Fruit fly (Drosophila melanogaster) whole organism, embryonic: ENCODE data around the gene sol.

Experiments used
- Ada2b ChIP-seq: fragments of 200-800 bp; sonication (Bioruptor generic); IDR thresholded peaks from 2 replicates; pipeline ENCODE4 v1.3.6; 2022; ENCODE audit warnings: missing biosample characterization, missing genetic modification characterization
- CG10543 ChIP-seq: fragments of 200-800 bp; sonication (Bioruptor generic); optimal IDR thresholded peaks from 3 replicates; lab custom pipeline; 2017; ENCODE audit warnings: missing biosample characterization, mild to moderate bottlenecking, missing genetic modification characterization, moderate library complexity
- CG11456 ChIP-seq: fragments of 200-800 bp; sonication (Bioruptor generic); IDR thresholded peaks from 3 replicates; pipeline ENCODE4 v1.3.6; 2022; ENCODE audit warnings: missing biosample characterization, missing genetic modification characterization
- CG12104 ChIP-seq: fragments of 200-800 bp; sonication (Bioruptor generic); optimal IDR thresholded peaks from 3 replicates; lab custom pipeline; 2016; ENCODE audit warnings: missing biosample characterization, missing genetic modification characterization
- CG12236 ChIP-seq: fragments of 200-800 bp; sonication (Bioruptor generic); optimal IDR thresholded peaks from 2 replicates; lab custom pipeline; 2016; ENCODE audit warnings: missing biosample characterization, missing genetic modification characterization
- CG1233 ChIP-seq: fragments of 200-800 bp; sonication (Bioruptor generic); optimal IDR thresholded peaks from 4 replicates; lab custom pipeline; 2018; ENCODE audit warnings: missing biosample characterization, mild to moderate bottlenecking, missing genetic modification characterization
- CG12659 ChIP-seq: fragments of 200-800 bp; sonication (Bioruptor generic); optimal IDR thresholded peaks from 3 replicates; lab custom pipeline; 2017; ENCODE audit warnings: mild to moderate bottlenecking, missing biosample characterization, missing genetic modification reagents, missing genetic modification characterization
- CG12942 ChIP-seq: fragments of 200-800 bp; sonication (Bioruptor generic); optimal IDR thresholded peaks from 3 replicates; lab custom pipeline; 2016; ENCODE audit warnings: missing biosample characterization, missing genetic modification characterization
- CG13287 ChIP-seq: fragments of 200-800 bp; sonication (Bioruptor generic); IDR thresholded peaks from 2 replicates; pipeline ENCODE4 v1.3.6; 2022; ENCODE audit warnings: missing biosample characterization, missing genetic modification characterization; ENCODE audit not compliant: partially characterized antibody
- CG14710 ChIP-seq: fragments of 200-800 bp; sonication (Bioruptor generic); optimal IDR thresholded peaks from 3 replicates; lab custom pipeline; 2019; ENCODE audit warnings: missing biosample characterization, mild to moderate bottlenecking, missing genetic modification characterization, moderate library complexity
- CG15696 ChIP-seq: fragments of 200-800 bp; sonication (Bioruptor generic); optimal IDR thresholded peaks from 2 replicates; lab custom pipeline; 2019; ENCODE audit warnings: missing biosample characterization, mild to moderate bottlenecking, missing genetic modification characterization, moderate library complexity
- CG1603 ChIP-seq: fragments of 200-800 bp; sonication (Bioruptor generic); optimal IDR thresholded peaks from 2 replicates; lab custom pipeline; 2019; ENCODE audit warnings: missing biosample characterization, mild to moderate bottlenecking, missing genetic modification characterization, moderate library complexity
- CG17912 ChIP-seq: fragments of 200-800 bp; sonication (Bioruptor generic); optimal IDR thresholded peaks from 2 replicates; lab custom pipeline; 2018; ENCODE audit warnings: missing biosample characterization, mild to moderate bottlenecking, missing genetic modification characterization
- CG2712 ChIP-seq: fragments of 200-800 bp; optimal IDR thresholded peaks from 3 replicates; lab custom pipeline; 2019; ENCODE audit warnings: missing biosample characterization, mild to moderate bottlenecking, missing genetic modification characterization, moderate library complexity
- CG32772 ChIP-seq: fragments of 200-800 bp; sonication (Bioruptor generic); IDR thresholded peaks from 2 replicates; pipeline ENCODE4 v1.3.6; 2022; ENCODE audit warnings: missing biosample characterization, missing genetic modification characterization
- CG33557 ChIP-seq: fragments of 200-800 bp; sonication (Bioruptor generic); optimal IDR thresholded peaks from 2 replicates; lab custom pipeline; 2019; ENCODE audit warnings: missing biosample characterization, mild to moderate bottlenecking, missing genetic modification characterization, moderate library complexity
- CG3995 ChIP-seq: fragments of 200-800 bp; sonication (Bioruptor generic); optimal IDR thresholded peaks from 3 replicates; lab custom pipeline; 2016; ENCODE audit warnings: missing biosample characterization, missing genetic modification characterization
- CG4424 ChIP-seq: fragments of 200-800 bp; sonication (Bioruptor generic); optimal IDR thresholded peaks from 3 replicates; lab custom pipeline; 2016; ENCODE audit warnings: missing biosample characterization, missing genetic modification characterization
- CG6689 ChIP-seq: fragments of 200-800 bp; sonication (Bioruptor generic); IDR thresholded peaks from 2 replicates; pipeline ENCODE4 v1.3.6; 2022; ENCODE audit warnings: missing biosample characterization, missing genetic modification characterization
- CG9609 ChIP-seq: fragments of 200-800 bp; sonication (Bioruptor generic); optimal IDR thresholded peaks from 3 replicates; lab custom pipeline; 2016; ENCODE audit warnings: missing biosample characterization, missing genetic modification characterization
- CHES-1-like ChIP-seq: fragments of 200-800 bp; sonication (Bioruptor generic); optimal IDR thresholded peaks from 2 replicates; lab custom pipeline; 2016; ENCODE audit warnings: missing biosample characterization, missing genetic modification characterization
- Dll ChIP-seq: fragments of 200-800 bp; sonication (Bioruptor generic); IDR thresholded peaks from 4 replicates; pipeline ENCODE4 v1.3.6; 2022; ENCODE audit warnings: missing biosample characterization, missing genetic modification characterization; ENCODE audit not compliant: partially characterized antibody
- Dp ChIP-seq: fragments of 200-800 bp; sonication (Bioruptor generic); optimal IDR thresholded peaks from 2 replicates; lab custom pipeline; 2018; ENCODE audit warnings: missing biosample characterization, mild to moderate bottlenecking, missing genetic modification characterization, moderate library complexity
- HLHmδ ChIP-seq: fragments of 200-800 bp; sonication (Bioruptor generic); optimal IDR thresholded peaks from 2 replicates; lab custom pipeline; 2018; ENCODE audit warnings: missing biosample characterization, mild to moderate bottlenecking, missing genetic modification characterization, moderate library complexity
- Hand ChIP-seq: fragments of 200-800 bp; sonication (Bioruptor generic); optimal IDR thresholded peaks from 2 replicates; lab custom pipeline; 2017; ENCODE audit warnings: mild to moderate bottlenecking, missing biosample characterization, missing genetic modification reagents, missing genetic modification characterization
- Hey ChIP-seq: fragments of 200-800 bp; sonication (Bioruptor generic); optimal IDR thresholded peaks from 3 replicates; lab custom pipeline; 2018; ENCODE audit warnings: missing biosample characterization, mild to moderate bottlenecking, missing genetic modification characterization
- Hr39 ChIP-seq: fragments of >200 bp; optimal IDR thresholded peaks from 2 replicates; lab custom pipeline; 2017
- Lhr ChIP-seq: fragments of 200-800 bp; sonication (Bioruptor generic); optimal IDR thresholded peaks from 3 replicates; lab custom pipeline; 2017; ENCODE audit warnings: mild to moderate bottlenecking, missing biosample characterization, missing genetic modification reagents, missing genetic modification characterization
- Lim3 ChIP-seq: fragments of 200-800 bp; sonication (Bioruptor generic); IDR thresholded peaks from 2 replicates; pipeline ENCODE4 v1.3.6; 2022; ENCODE audit warnings: missing biosample characterization, missing genetic modification characterization
- NC2α ChIP-seq: fragments of 200-800 bp; sonication (Bioruptor generic); optimal IDR thresholded peaks from 2 replicates; lab custom pipeline; 2016; ENCODE audit warnings: missing biosample characterization, missing genetic modification characterization
- Nf-YC ChIP-seq: fragments of 200-800 bp; optimal IDR thresholded peaks from 3 replicates; lab custom pipeline; 2019; ENCODE audit warnings: missing biosample characterization, mild to moderate bottlenecking, missing genetic modification characterization, moderate library complexity
- Pdp1 ChIP-seq, 2 experiments: fragments of 200-800 bp; sonication (Bioruptor generic); optimal IDR thresholded peaks; 3 replicates each; lab custom pipeline; 2016; ENCODE audit warnings: missing biosample characterization in 2 of 2, missing genetic modification characterization in 2 of 2, mild to moderate bottlenecking in 1 of 2, moderate library complexity in 1 of 2
- Six4 ChIP-seq: fragments of 200-800 bp; sonication (Bioruptor generic); optimal IDR thresholded peaks from 2 replicates; lab custom pipeline; 2016; ENCODE audit warnings: missing biosample characterization, missing genetic modification characterization
- al ChIP-seq: fragments of 200-800 bp; sonication (Bioruptor generic); IDR thresholded peaks from 2 replicates; pipeline ENCODE4 v1.3.6; 2022; ENCODE audit warnings: missing biosample characterization, missing genetic modification characterization
- bcd ChIP-seq: fragments of 200-800 bp; sonication (Bioruptor generic); optimal IDR thresholded peaks from 2 replicates; lab custom pipeline; 2017; ENCODE audit warnings: missing biosample characterization, mild to moderate bottlenecking, missing genetic modification characterization
- bsh ChIP-seq, 2 experiments: fragments of 200-800 bp; sonication (Bioruptor generic); optimal IDR thresholded peaks; 2 replicates each; lab custom pipeline; 2017 to 2018; ENCODE audit warnings: mild to moderate bottlenecking in 2 of 2, missing biosample characterization in 2 of 2, missing genetic modification characterization in 2 of 2, moderate library complexity in 1 of 2
- chif ChIP-seq, 2 experiments: fragments of 200-800 bp; sonication (Bioruptor generic); optimal IDR thresholded peaks; 3 replicates each; lab custom pipeline; 2016; ENCODE audit warnings: missing biosample characterization in 2 of 2, missing genetic modification characterization in 2 of 2
- crp ChIP-seq, 2 experiments: fragments of 200-800 bp; sonication (Bioruptor generic); optimal IDR thresholded peaks; 2 replicates in 1 of 2; 3 replicates in 1 of 2; lab custom pipeline; 2017; ENCODE audit warnings: missing biosample characterization in 2 of 2, missing genetic modification characterization in 2 of 2, mild to moderate bottlenecking in 1 of 2, moderate library complexity in 1 of 2
- dpn ChIP-seq, 2 experiments: fragments of 200-800 bp; sonication (Bioruptor generic); optimal IDR thresholded peaks; 3 replicates each; lab custom pipeline; 2016; ENCODE audit warnings: missing biosample characterization in 2 of 2, missing genetic modification characterization in 2 of 2
- ftz-f1 ChIP-seq: fragments of 200-800 bp; sonication (Bioruptor generic); optimal IDR thresholded peaks from 2 replicates; lab custom pipeline; 2016; ENCODE audit warnings: missing biosample characterization, missing genetic modification characterization
- insv ChIP-seq, 2 experiments: fragments of 200-800 bp; sonication (Bioruptor generic); optimal IDR thresholded peaks; 3 replicates each; lab custom pipeline; 2016 to 2018; ENCODE audit warnings: missing biosample characterization in 2 of 2, missing genetic modification characterization in 2 of 2
- ken ChIP-seq: fragments of 200-800 bp; sonication (Bioruptor generic); IDR thresholded peaks from 3 replicates; pipeline ENCODE4 v1.3.6; 2022; ENCODE audit warnings: missing biosample characterization, missing genetic modification characterization
- nom ChIP-seq: fragments of 200-800 bp; sonication (Bioruptor generic); optimal IDR thresholded peaks from 2 replicates; lab custom pipeline; 2017; ENCODE audit warnings: missing biosample characterization, missing genetic modification characterization, mild to moderate bottlenecking, moderate library complexity, missing genetic modification reagents
- otp ChIP-seq: fragments of 200-800 bp; sonication (Bioruptor generic); IDR thresholded peaks from 3 replicates; pipeline ENCODE4, ENCODE4 v1.3.6; 2022; ENCODE audit warnings: missing biosample characterization, missing genetic modification characterization
- phol ChIP-seq: fragments of 200-800 bp; sonication (Bioruptor generic); optimal IDR thresholded peaks from 3 replicates; lab custom pipeline; 2018; ENCODE audit warnings: missing biosample characterization, mild to moderate bottlenecking, missing genetic modification characterization, moderate library complexity
- pita ChIP-seq: fragments of 200-800 bp; sonication (Bioruptor generic); optimal IDR thresholded peaks from 2 replicates; lab custom pipeline; 2017; ENCODE audit warnings: missing biosample characterization, mild to moderate bottlenecking, missing genetic modification characterization
- ranshi ChIP-seq: fragments of 200-800 bp; sonication (Bioruptor generic); IDR thresholded peaks from 2 replicates; pipeline ENCODE4 v1.3.6; 2022; ENCODE audit warnings: missing biosample characterization, missing genetic modification characterization
- row ChIP-seq: fragments of 200-800 bp; sonication (Bioruptor generic); IDR thresholded peaks from 3 replicates; pipeline ENCODE4 v1.3.6; 2022; ENCODE audit warnings: missing biosample characterization, missing genetic modification characterization
- tap ChIP-seq: fragments of 200-800 bp; optimal IDR thresholded peaks from 3 replicates; lab custom pipeline; 2019; ENCODE audit warnings: missing biosample characterization, mild to moderate bottlenecking, missing genetic modification characterization, moderate library complexity
- tio ChIP-seq: fragments of 200-800 bp; sonication (Bioruptor generic); optimal IDR thresholded peaks from 2 replicates; lab custom pipeline; 2017; ENCODE audit warnings: missing biosample characterization, missing genetic modification characterization, inconsistent platforms

The sol gene

dm6 chrX:21362878-21363277, 12.8 kb downstream of the sol start, which contains the start of the genes bbx and waw (continued):
- TF ChIP-seq nom, result peak; percentile 37
- TF ChIP-seq HLHmδ (GFP tag; lab: Kevin White, UChicago), result no peak
- TF ChIP-seq Dp (GFP tag; lab: Kevin White, UChicago), result peak; percentile 54
- TF ChIP-seq CG12236, result no peak
- TF ChIP-seq Hr39 (lab: Kevin White, UChicago), result no peak
- peak; percentile 52 for TF ChIP-seq CG14710 (tag; lab: Kevin White, UChicago)
- peak; percentile 37; the same call in 1 of the 2 replicates for TF ChIP-seq CG32772 (GFP tag; lab: Robert Waterston, UW)
- TF ChIP-seq CG15696 (tag; lab: Kevin White, UChicago), result peak; percentile 66
- TF ChIP-seq CHES-1-like (GFP tag; lab: Kevin White, UChicago), result peak; percentile 40
- TF ChIP-seq NC2α, result no peak
- TF ChIP-seq al, result no peak
- TF ChIP-seq Lim3 (GFP tag; lab: Robert Waterston, UW), result no peak
- TF ChIP-seq pita (GFP tag; lab: Kevin White, UChicago), result peak; percentile 7
- TF ChIP-seq Nf-YC (tag; lab: Kevin White, UChicago), result peak; percentile 21
- peak; percentile 4 for TF ChIP-seq CG2712
- TF ChIP-seq CG1603, result peak; percentile 72
- TF ChIP-seq tio (GFP tag; lab: Kevin White, UChicago), result no peak
- TF ChIP-seq CG9609 (GFP tag; lab: Kevin White, UChicago), result no peak
- 0 out of 4 replicates have a peak, but pooled peaks have one; percentile 20 for TF ChIP-seq Dll (GFP tag; lab: Robert Waterston, UW)
- no peak for TF ChIP-seq tap (tag; lab: Kevin White, UChicago)
- TF ChIP-seq insv (GFP tag; optimal IDR thresholded peaks at IDR 0.05; lab: Kevin White, UChicago), result peak in 1 of 2 experiments; percentile 20
- TF ChIP-seq Lhr (GFP tag; lab: Kevin White, UChicago), result peak; percentile 81
- TF ChIP-seq CG3995, result peak; percentile 3
- TF ChIP-seq CG12104, result no peak
- peak in 1 of 2 experiments; percentile 16 for TF ChIP-seq dpn (GFP tag; optimal IDR thresholded peaks at IDR 0.05; lab: Kevin White, UChicago)
- TF ChIP-seq bsh (GFP tag; optimal IDR thresholded peaks at IDR 0.05; lab: Kevin White, UChicago), result peak in 1 of 2 experiments; percentile 16
- TF ChIP-seq Ada2b (GFP tag; lab: Robert Waterston, UW), result no peak
- peak; percentile 64 for TF ChIP-seq ftz-f1
- peak in 1 of 2 experiments; percentile 11 for TF ChIP-seq chif (GFP tag; optimal IDR thresholded peaks at IDR 0.05; lab: Kevin White, UChicago)
- peak; percentile 29; the same call in 1 of the 2 replicates for TF ChIP-seq CG13287 (GFP tag; lab: Robert Waterston, UW)
- peak in 1 of 2 experiments; percentile 100 for TF ChIP-seq Pdp1 (GFP tag; optimal IDR thresholded peaks at IDR 0.05; lab: Kevin White, UChicago)
- 0 out of 2 replicates have a peak, but pooled peaks have one; percentile 11 for TF ChIP-seq CG6689 (GFP tag; lab: Robert Waterston, UW)
- TF ChIP-seq CG11456 (GFP tag; lab: Robert Waterston, UW), result peak; percentile 64; the same call in 1 of the 3 replicates
- TF ChIP-seq CG4424 (GFP tag; lab: Kevin White, UChicago), result peak; percentile 8
- TF ChIP-seq CG12942 (GFP tag; lab: Kevin White, UChicago), result no peak
- no peak for TF ChIP-seq Hey (tag; lab: Kevin White, UChicago)
- TF ChIP-seq row (GFP tag; lab: Robert Waterston, UW), result peak; percentile 16; the same call in 1 of the 3 replicates
- 0 out of 3 replicates have a peak, but pooled peaks have one; percentile 16 for TF ChIP-seq ken (GFP tag; lab: Robert Waterston, UW)
- no peak for TF ChIP-seq otp (GFP tag; lab: Robert Waterston, UW)
- TF ChIP-seq Six4, result no peak
- peak; percentile 41 for TF ChIP-seq CG10543 (GFP tag; lab: Kevin White, UChicago)
- TF ChIP-seq bcd (GFP tag; lab: Kevin White, UChicago), result peak; percentile 21
- TF ChIP-seq ranshi (GFP tag; lab: Robert Waterston, UW), result no peak
- peak; percentile 46 for TF ChIP-seq phol (tag; lab: Kevin White, UChicago)
- peak; percentile 66 for TF ChIP-seq CG17912 (GFP tag; lab: Kevin White, UChicago)
- TF ChIP-seq CG33557 (GFP tag; lab: Kevin White, UChicago), result peak; percentile 45
- TF ChIP-seq crp (GFP tag; optimal IDR thresholded peaks at IDR 0.05; lab: Kevin White, UChicago), result peak in 1 of 2 experiments; percentile 43
- peak; percentile 19 for TF ChIP-seq CG1233 (GFP tag; lab: Kevin White, UChicago)
- TF ChIP-seq CG12659 (GFP tag; lab: Kevin White, UChicago), result peak; percentile 68
- no peak for TF ChIP-seq Hand (GFP tag; lab: Kevin White, UChicago)
